Worm (Caenorhabditis elegans) whole organism, young adult: Measurements from ENCODE around the gene clec-231.

Experiments
- F23B12.7 ChIP-seq: sonication (generic microtip); optimal IDR thresholded peaks from 2 replicates; lab custom pipeline; 2017; ENCODE audit warnings: missing genetic modification characterization, mild to moderate bottlenecking, missing compliant biosample characterization, antibody characterized with exemption, moderate library complexity; ENCODE audit not compliant: insufficient read depth
- F37B4.10 ChIP-seq: fragments of 200-800 bp; sonication (Bioruptor generic); IDR thresholded peaks from 2 replicates; pipeline ENCODE4 v1.3.6; 2022; ENCODE audit warnings: missing genetic modification characterization, missing compliant biosample characterization
- F57C9.4 ChIP-seq: sonication (generic microtip); optimal IDR thresholded peaks from 2 replicates; lab custom pipeline; 2017; ENCODE audit warnings: mild to moderate bottlenecking, missing genetic modification characterization, missing compliant biosample characterization
- T07F8.4 ChIP-seq: sonication (generic microtip); optimal IDR thresholded peaks from 2 replicates; lab custom pipeline; 2016; ENCODE audit warnings: mild to moderate bottlenecking, missing genetic modification characterization, moderate library complexity, missing compliant biosample characterization
- T26A5.8 ChIP-seq: sonication (generic microtip); optimal IDR thresholded peaks from 2 replicates; lab custom pipeline; 2016; ENCODE audit warnings: missing genetic modification characterization, missing compliant biosample characterization
- Y53G8AR.9 ChIP-seq: fragments of 200-800 bp; sonication (Bioruptor generic); conservative IDR thresholded peaks from 2 replicates; pipeline ENCODE4 v1.3.6; 2022; ENCODE audit warnings: missing genetic modification reagents, missing genetic modification characterization, missing compliant biosample characterization
- Y67H2A.10 ChIP-seq: fragments of 200-800 bp; sonication (Bioruptor generic); conservative IDR thresholded peaks from 2 replicates; pipeline ENCODE4 v1.3.6; 2022; ENCODE audit warnings: missing genetic modification reagents, missing genetic modification characterization, missing compliant biosample characterization
- Y95B8A.8 ChIP-seq: fragments of 200-800 bp; sonication (Bioruptor generic); IDR thresholded peaks from 2 replicates; pipeline ENCODE4 v1.3.6; 2022; ENCODE audit warnings: missing genetic modification reagents, missing genetic modification characterization, missing compliant biosample characterization
- attf-3 ChIP-seq: fragments of 200-800 bp; sonication (Bioruptor generic); conservative IDR thresholded peaks from 2 replicates; pipeline ENCODE4 v1.3.6; 2022; ENCODE audit warnings: missing genetic modification reagents, missing genetic modification characterization, missing compliant biosample characterization
- bed-1 ChIP-seq: fragments of 200-800 bp; sonication (Bioruptor generic); IDR thresholded peaks from 2 replicates; pipeline ENCODE4 v1.3.6; 2022; ENCODE audit warnings: missing genetic modification reagents, missing genetic modification characterization, missing compliant biosample characterization
- bed-2 ChIP-seq: fragments of 200-800 bp; sonication (Bioruptor generic); IDR thresholded peaks from 2 replicates; pipeline ENCODE4 v1.3.6; 2022; ENCODE audit warnings: missing genetic modification reagents, missing genetic modification characterization, missing compliant biosample characterization
- ccch-3 ChIP-seq: fragments of 200-800 bp; sonication (Bioruptor generic); optimal IDR thresholded peaks from 2 replicates; lab custom pipeline; 2018; ENCODE audit warnings: mild to moderate bottlenecking, missing genetic modification characterization, missing compliant biosample characterization
- cebp-1 ChIP-seq, 2 experiments: fragments of 200-800 bp in 1 of 2; sonication (Bioruptor generic) in 1 of 2; sonication (generic microtip) in 1 of 2; IDR thresholded peaks in 1 of 2; optimal IDR thresholded peaks in 1 of 2; 2 replicates each; pipeline versions ENCODE4 v1.3.6 to Lab custom; 2017 to 2022; ENCODE audit warnings: missing compliant biosample characterization in 2 of 2, missing genetic modification characterization in 2 of 2, mild to moderate bottlenecking in 1 of 2, missing genetic modification reagents in 1 of 2, moderate library complexity in 1 of 2
- cebp-2 ChIP-seq: fragments of 200-800 bp; sonication (Bioruptor generic); IDR thresholded peaks from 2 replicates; pipeline ENCODE4 v1.3.6; 2022; ENCODE audit warnings: missing genetic modification characterization, missing compliant biosample characterization
- ceh-100 ChIP-seq: fragments of 200-800 bp; sonication (Bioruptor generic); IDR thresholded peaks from 2 replicates; pipeline ENCODE4 v1.3.6; 2022; ENCODE audit warnings: missing genetic modification reagents, missing genetic modification characterization, missing compliant biosample characterization
- ceh-27 ChIP-seq: fragments of 200-800 bp; sonication (Bioruptor generic); optimal IDR thresholded peaks from 2 replicates; lab custom pipeline; 2018; ENCODE audit warnings: mild to moderate bottlenecking, missing genetic modification characterization, moderate library complexity, missing compliant biosample characterization
- ceh-40 ChIP-seq: fragments of 200-800 bp; sonication (Bioruptor generic); IDR thresholded peaks from 2 replicates; pipeline ENCODE4 v1.3.6; 2022; ENCODE audit warnings: missing genetic modification characterization, missing compliant biosample characterization
- hmg-1.2 ChIP-seq: fragments of 200-800 bp; sonication (Bioruptor generic); IDR thresholded peaks from 2 replicates; pipeline ENCODE4 v1.3.6; 2022; ENCODE audit warnings: missing genetic modification reagents, missing genetic modification characterization, missing compliant biosample characterization
- hrde-1 ChIP-seq: sonication (generic microtip); optimal IDR thresholded peaks from 2 replicates; lab custom pipeline; 2016; ENCODE audit warnings: missing genetic modification characterization, mild to moderate bottlenecking, missing compliant biosample characterization, moderate library complexity, missing genotype, missing genetic modification reagents, borderline replicate concordance
- lin-26 ChIP-seq: fragments of 200-800 bp; sonication (Bioruptor generic); IDR thresholded peaks from 2 replicates; pipeline ENCODE4 v1.3.6; 2022; ENCODE audit warnings: missing genetic modification reagents, missing genetic modification characterization, missing compliant biosample characterization
- lir-1 ChIP-seq: fragments of 200-800 bp; sonication (Bioruptor generic); conservative IDR thresholded peaks from 2 replicates; pipeline ENCODE4 v1.3.6; 2022; ENCODE audit warnings: missing genetic modification reagents, missing genetic modification characterization, missing compliant biosample characterization
- madf-8 ChIP-seq: fragments of 200-800 bp; sonication (Bioruptor generic); conservative IDR thresholded peaks from 2 replicates; pipeline ENCODE4 v1.3.6; 2022; ENCODE audit warnings: missing genetic modification reagents, missing genetic modification characterization, missing compliant biosample characterization
- mes-4 ChIP-seq: sonication (generic microtip); optimal IDR thresholded peaks from 2 replicates; lab custom pipeline; 2016; ENCODE audit warnings: missing genotype, missing genetic modification characterization, missing compliant biosample characterization
- nfyb-1 ChIP-seq: fragments of 200-800 bp; sonication (Bioruptor generic); IDR thresholded peaks from 2 replicates; pipeline ENCODE4 v1.3.6; 2022; ENCODE audit warnings: missing genetic modification reagents, missing genetic modification characterization, missing compliant biosample characterization
- nhr-120 ChIP-seq: fragments of 200-800 bp; sonication (Bioruptor generic); IDR thresholded peaks from 2 replicates; pipeline ENCODE4 v1.3.6; 2022; ENCODE audit warnings: missing genetic modification characterization, missing compliant biosample characterization
- rcor-1 ChIP-seq: fragments of 200-800 bp; sonication (Bioruptor generic); IDR thresholded peaks from 2 replicates; pipeline ENCODE4 v1.3.6; 2022; ENCODE audit warnings: missing genetic modification reagents, missing genetic modification characterization, missing compliant biosample characterization
- sdz-38 ChIP-seq: sonication (generic microtip); optimal IDR thresholded peaks from 2 replicates; lab custom pipeline; 2016; ENCODE audit warnings: missing genotype, missing genetic modification characterization, missing compliant biosample characterization
- sptf-2 ChIP-seq: fragments of 200-800 bp; sonication (Bioruptor generic); optimal IDR thresholded peaks from 2 replicates; lab custom pipeline; 2018; ENCODE audit warnings: mild to moderate bottlenecking, missing genetic modification characterization, missing compliant biosample characterization
- unc-62 ChIP-seq: fragments of 150-350 bp; optimal IDR thresholded peaks from 2 replicates; lab custom pipeline; 2014; ENCODE audit warnings: missing biosample characterization, missing genetic modification reagents, missing genetic modification characterization
- zfh-2 ChIP-seq: fragments of 200-800 bp; sonication (Bioruptor generic); conservative IDR thresholded peaks from 2 replicates; pipeline ENCODE4 v1.3.6; 2022; ENCODE audit warnings: missing genetic modification reagents, missing genetic modification characterization, missing compliant biosample characterization

The clec-231 gene

DNA sequence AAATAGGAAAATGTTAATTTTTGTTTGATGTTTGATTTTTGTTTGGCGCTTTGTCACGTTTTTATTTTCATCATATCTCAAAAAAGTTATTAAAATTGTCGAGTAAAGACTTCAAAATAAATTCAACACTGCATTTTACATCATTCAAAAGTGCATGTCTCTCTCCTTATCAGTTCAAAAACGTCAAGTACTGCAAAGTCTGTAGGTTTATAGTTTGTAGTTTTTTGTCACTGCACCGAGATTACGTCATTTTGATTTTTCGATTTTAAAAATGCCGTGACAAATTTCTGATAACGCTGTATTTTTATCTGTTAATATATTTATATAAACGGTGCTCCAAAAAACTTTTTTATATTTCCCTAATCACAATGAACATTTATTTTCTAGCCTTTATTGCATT, 4.1 kb upstream of the clec-231 start, which contains the start of gene C29F3.7 (continued):
- TF ChIP-seq cebp-1 (GFP tag; IDR thresholded peaks at IDR 0.05; lab: Robert Waterston, UW): peak; percentile 16; the same call in 1 of the 2 replicates
- no peak for TF ChIP-seq cebp-1 (tag; optimal IDR thresholded peaks at IDR 0.05; lab: Kevin White, UChicago)

- TF ChIP-seq Y95B8A.8 (GFP tag; lab: Robert Waterston, UW): no peak
- no peak for TF ChIP-seq zfh-2 (GFP tag; lab: Robert Waterston, UW)
- no peak for TF ChIP-seq ceh-100 (GFP tag; lab: Robert Waterston, UW)
- no peak for TF ChIP-seq hmg-1.2 (GFP tag; lab: Robert Waterston, UW)
- no peak for TF ChIP-seq rcor-1 (GFP tag; lab: Robert Waterston, UW)
Measured at ce11 chrV:15352376-15352775, 1.9 kb upstream of the clec-231 start, which contains the start of gene srx-58. srx-58 (plus strand) TSS chrV:15352676.

- TF ChIP-seq cebp-2 (GFP tag; lab: Robert Waterston, UW): no peak
- no peak for TF ChIP-seq ceh-40
- TF ChIP-seq lin-26 (GFP tag; lab: Robert Waterston, UW): no peak
- no peak for TF ChIP-seq mes-4 (tag; lab: Kevin White, UChicago)
- TF ChIP-seq ccch-3: no peak
- TF ChIP-seq unc-62: no peak
- no peak for TF ChIP-seq madf-8 (GFP tag; lab: Robert Waterston, UW)
- no peak for TF ChIP-seq bed-1
- TF ChIP-seq F37B4.10 (GFP tag; lab: Robert Waterston, UW): no peak
- TF ChIP-seq lir-1 (GFP tag; lab: Robert Waterston, UW): no peak
- TF ChIP-seq Y95B8A.8 (GFP tag; lab: Robert Waterston, UW): no peak
- TF ChIP-seq, all 124 proteins: peak for 0
Measured at ce11 chrV:15349044-15349443, 1.5 kb downstream of the clec-231 start, which contains the start of gene clec-230. clec-230 (minus strand) TSS chrV:15349144.

- TF ChIP-seq ceh-27 (GFP tag; lab: Kevin White, UChicago) (no peak), F57C9.4 (tag; lab: Kevin White, UChicago) (no peak), lin-26 (GFP tag; lab: Robert Waterston, UW) (no peak), nfyb-1 (GFP tag; lab: Robert Waterston, UW) (no peak), sdz-38 (no peak), lir-1 (GFP tag; lab: Robert Waterston, UW) (no peak), cebp-1 (GFP tag; IDR thresholded peaks at IDR 0.05; lab: Robert Waterston, UW) (no peak), cebp-1 (tag; optimal IDR thresholded peaks at IDR 0.05; lab: Kevin White, UChicago) (no peak), Y67H2A.10 (GFP tag; lab: Robert Waterston, UW) (no peak), bed-2 (no peak)
- TF ChIP-seq, all 124 proteins: peak for 0
Measured at ce11 chrV:15347292-15347691, 3.2 kb downstream of the clec-231 start, which contains the start of gene C29F3.3. C29F3.3 (minus strand) TSS chrV:15347392.

- 0 out of 2 replicates have a peak, but pooled peaks have one; percentile 11 for TF ChIP-seq nhr-120 (GFP tag; lab: Robert Waterston, UW)
- no peak for TF ChIP-seq attf-3
Measured at ce11 chrV:15344481-15344880, 6.0 kb downstream of the clec-231 start, which contains the start of gene wrt-8. wrt-8 (minus strand) TSS chrV:15344581.

- no peak for TF ChIP-seq sptf-2 (GFP tag; lab: Kevin White, UChicago)
- TF ChIP-seq T07F8.4 (tag; lab: Kevin White, UChicago): no peak
- TF ChIP-seq, all 124 proteins: peak for 0
Measured at ce11 chrV:15341404-15341803, 9.1 kb downstream of the clec-231 start, which contains the start of gene clec-229. clec-229 (minus strand) TSS chrV:15341504.

DNA sequence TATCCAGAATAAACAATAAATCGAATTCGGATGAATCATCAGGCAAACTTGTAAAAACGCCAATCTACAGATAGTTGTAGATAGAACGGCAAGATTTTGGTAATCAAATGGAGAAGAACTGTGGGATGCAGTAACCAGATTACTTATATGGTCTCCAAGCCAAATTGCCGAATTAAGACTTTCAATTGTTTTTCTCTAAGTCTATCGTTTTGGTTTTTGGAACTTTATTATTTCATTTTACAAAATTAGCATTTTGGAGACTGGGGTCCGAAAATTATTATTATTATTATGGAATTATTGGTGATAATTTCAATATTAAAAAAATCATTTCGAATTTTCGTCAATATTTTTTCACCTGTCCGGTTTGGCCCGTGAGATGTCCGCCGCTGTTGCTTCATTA, 11.2 kb downstream of the clec-231 start, which contains the start of gene clec-228:
clec-228 (minus strand) TSS at position 101 of the 400 bp plus-strand sequence.
- TF ChIP-seq Y53G8AR.9 (GFP tag; lab: Robert Waterston, UW): no peak
- no peak for TF ChIP-seq bed-2
- TF ChIP-seq hrde-1: no peak
- no peak for TF ChIP-seq T26A5.8 (tag; lab: Kevin White, UChicago)
- TF ChIP-seq Y95B8A.8 (GFP tag; lab: Robert Waterston, UW): no peak
- TF ChIP-seq F23B12.7: no peak
